Worm (Caenorhabditis elegans) whole organism, L4/young adult: ENCODE data around the gene srw-62.

Source experiments
- W03F9.2 ChIP-seq: fragments of 150-350 bp; optimal IDR thresholded peaks from 2 replicates; lab custom pipeline; 2014; ENCODE audit warnings: missing biosample characterization, missing genetic modification characterization
- dao-5 ChIP-seq: sonication (generic microtip); optimal IDR thresholded peaks from 2 replicates; lab custom pipeline; 2016; ENCODE audit warnings: missing genotype, missing genetic modification characterization, moderate library complexity, missing compliant biosample characterization
- him-1 ChIP-seq: sonication (generic microtip); optimal IDR thresholded peaks from 2 replicates; lab custom pipeline; 2016; ENCODE audit warnings: missing genotype, missing genetic modification reagents, missing genetic modification characterization, missing compliant biosample characterization

DNA sequence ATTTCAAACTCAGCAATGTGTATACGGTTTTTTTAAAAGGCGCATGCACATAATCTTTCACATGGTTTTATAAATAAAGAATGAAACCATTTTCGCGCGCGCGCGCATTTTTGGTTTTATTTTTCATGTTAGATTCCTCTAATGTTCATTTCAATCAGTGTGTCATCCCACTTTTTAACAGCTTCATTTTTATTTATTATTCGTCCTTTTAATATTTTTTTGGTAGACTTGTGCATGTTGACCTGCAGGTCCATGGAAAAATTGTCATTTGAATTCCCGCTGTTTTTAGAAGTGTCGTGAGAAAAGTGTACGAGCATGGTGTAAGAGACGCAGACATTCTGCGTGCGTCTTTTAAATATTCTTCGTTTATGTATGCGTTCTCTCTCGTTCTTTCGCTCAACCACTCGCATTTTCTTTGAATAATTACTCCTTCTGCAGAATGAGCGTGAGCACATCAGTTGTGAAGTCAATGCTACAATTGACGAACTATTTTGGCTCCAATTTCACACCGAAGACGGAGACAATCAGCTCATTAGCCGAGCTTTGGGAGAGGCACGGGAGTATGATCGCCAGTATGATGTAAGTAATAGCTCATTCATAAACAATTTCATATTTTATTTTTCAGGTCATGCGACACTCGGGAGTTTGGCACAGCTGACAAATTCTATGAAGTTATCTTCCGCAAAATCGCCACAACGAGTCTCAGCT lies 35.2 kb downstream of the srw-62 start, which contains the start of gene lin-5:
- TF ChIP-seq him-1 (no peak), dao-5 (tag; lab: Kevin White, UChicago) (no peak), W03F9.2 (peak; percentile 68)
